Worm (Caenorhabditis elegans) whole organism, L1 larva: ENCODE measurements around the gene F58B3.6.

ENCODE experiments used
- C04F5.9 ChIP-seq: sonication (generic microtip); optimal IDR thresholded peaks from 2 replicates; lab custom pipeline; 2016; ENCODE audit warnings: missing genetic modification characterization, missing compliant biosample characterization
- C16A3.4 ChIP-seq: fragments of 150-350 bp; optimal IDR thresholded peaks from 2 replicates; lab custom pipeline; 2014; ENCODE audit warnings: missing biosample characterization, missing genetic modification characterization
- C34B4.2 ChIP-seq: sonication (generic microtip); optimal IDR thresholded peaks from 2 replicates; lab custom pipeline; 2017; ENCODE audit warnings: mild to moderate bottlenecking, missing genetic modification characterization, missing compliant biosample characterization
- F16B12.6 ChIP-seq: fragments of 150-350 bp; optimal IDR thresholded peaks from 2 replicates; lab custom pipeline; 2014; ENCODE audit warnings: missing biosample characterization, missing genetic modification characterization
- aha-1 ChIP-seq: fragments of 150-350 bp; optimal IDR thresholded peaks from 2 replicates; lab custom pipeline; 2014; ENCODE audit warnings: missing biosample characterization, missing genetic modification characterization
- ama-1 ChIP-seq: fragments of 150-350 bp; optimal IDR thresholded peaks from 2 replicates; lab custom pipeline; 2014
- blmp-1 ChIP-seq: fragments of 150-350 bp; optimal IDR thresholded peaks from 2 replicates; lab custom pipeline; 2014; ENCODE audit warnings: missing biosample characterization, missing genetic modification characterization
- ces-1 ChIP-seq: fragments of 150-350 bp; optimal IDR thresholded peaks from 2 replicates; lab custom pipeline; 2014; ENCODE audit warnings: missing biosample characterization, missing genetic modification reagents, missing genetic modification characterization
- efl-3 ChIP-seq: fragments of 200-800 bp; sonication (Bioruptor generic); optimal IDR thresholded peaks from 2 replicates; lab custom pipeline; 2018; ENCODE audit warnings: mild to moderate bottlenecking, missing genetic modification characterization, missing compliant biosample characterization
- egl-13 ChIP-seq: sonication (generic microtip); optimal IDR thresholded peaks from 2 replicates; lab custom pipeline; 2016; ENCODE audit warnings: missing genotype, missing genetic modification reagents, missing genetic modification characterization, missing compliant biosample characterization
- egl-27 ChIP-seq, 2 experiments: fragments of 150-350 bp in 1 of 2; sonication (generic microtip); optimal IDR thresholded peaks; 3 replicates each; lab custom pipeline; 2017 to 2018; ENCODE audit warnings: missing biosample characterization in 2 of 2, missing genetic modification characterization in 2 of 2, missing genetic modification reagents in 2 of 2
- elt-2 ChIP-seq: sonication (generic microtip); optimal IDR thresholded peaks from 2 replicates; lab custom pipeline; 2016; ENCODE audit warnings: missing genetic modification characterization, mild to moderate bottlenecking, inconsistent platforms, missing compliant biosample characterization, missing genetic modification reagents
- ets-5 ChIP-seq: fragments of 200-800 bp; sonication (Bioruptor generic); IDR thresholded peaks from 2 replicates; pipeline ENCODE4 v1.3.6; 2022; ENCODE audit warnings: missing genetic modification characterization, missing compliant biosample characterization
- fkh-10 ChIP-seq: sonication (generic microtip); optimal IDR thresholded peaks from 2 replicates; lab custom pipeline; 2017; ENCODE audit warnings: missing biosample characterization, missing genetic modification reagents, missing genetic modification characterization
- fkh-8 ChIP-seq: sonication (generic microtip); optimal IDR thresholded peaks from 2 replicates; lab custom pipeline; 2016; ENCODE audit warnings: mild to moderate bottlenecking, missing genetic modification characterization, missing compliant biosample characterization
- fos-1 ChIP-seq: fragments of 150-350 bp; optimal IDR thresholded peaks from 2 replicates; lab custom pipeline; 2014; ENCODE audit warnings: missing biosample characterization, missing genetic modification characterization
- grh-1 ChIP-seq: fragments of 200-800 bp; sonication (Bioruptor generic); IDR thresholded peaks from 2 replicates; pipeline ENCODE4 v1.3.6; 2022; ENCODE audit warnings: missing genetic modification reagents, missing genetic modification characterization, missing compliant biosample characterization
- hlh-17 ChIP-seq: fragments of 200-800 bp; sonication (Bioruptor generic); optimal IDR thresholded peaks from 2 replicates; lab custom pipeline; 2018; ENCODE audit warnings: missing genetic modification characterization, mild to moderate bottlenecking, missing compliant biosample characterization, moderate library complexity, borderline replicate concordance
- hlh-4 ChIP-seq: sonication (generic microtip); optimal IDR thresholded peaks from 2 replicates; lab custom pipeline; 2016; ENCODE audit warnings: mild to moderate bottlenecking, missing genetic modification characterization, missing compliant biosample characterization
- hpl-2 ChIP-seq: fragments of 150-350 bp; optimal IDR thresholded peaks from 2 replicates; lab custom pipeline; 2014; ENCODE audit warnings: missing biosample characterization, missing genetic modification reagents, missing genetic modification characterization
- irx-1 ChIP-seq: sonication (generic microtip); optimal IDR thresholded peaks from 2 replicates; lab custom pipeline; 2016; ENCODE audit warnings: missing genetic modification characterization, missing compliant biosample characterization
- isw-1 ChIP-seq: fragments of 200-800 bp; sonication (Bioruptor generic); IDR thresholded peaks from 2 replicates; pipeline ENCODE4 v1.3.6; 2022; ENCODE audit warnings: missing genetic modification characterization, missing compliant biosample characterization
- lin-14 ChIP-seq: fragments of 200-800 bp; sonication (Bioruptor generic); optimal IDR thresholded peaks from 2 replicates; lab custom pipeline; 2018; ENCODE audit warnings: mild to moderate bottlenecking, missing genetic modification characterization, moderate library complexity, missing compliant biosample characterization
- mdl-1 ChIP-seq, 2 experiments: fragments of 150-350 bp; optimal IDR thresholded peaks; 2 replicates each; lab custom pipeline; 2014 to 2017; ENCODE audit warnings: missing biosample characterization in 2 of 2, missing genetic modification characterization in 2 of 2, inconsistent platforms in 1 of 2
- mef-2 ChIP-seq: fragments of 150-350 bp; optimal IDR thresholded peaks from 2 replicates; lab custom pipeline; 2014; ENCODE audit warnings: missing biosample characterization, missing genetic modification characterization
- mep-1 ChIP-seq: fragments of 150-350 bp; optimal IDR thresholded peaks from 2 replicates; lab custom pipeline; 2014; ENCODE audit warnings: missing biosample characterization, missing genetic modification characterization
- nhr-11 ChIP-seq: fragments of 150-350 bp; optimal IDR thresholded peaks from 2 replicates; lab custom pipeline; 2014; ENCODE audit warnings: missing biosample characterization, missing genetic modification characterization
- nhr-71 ChIP-seq: sonication (generic microtip); optimal IDR thresholded peaks from 2 replicates; lab custom pipeline; 2016; ENCODE audit warnings: mild to moderate bottlenecking, missing genetic modification characterization, moderate library complexity, missing compliant biosample characterization
- nhr-84 ChIP-seq: sonication (generic microtip); optimal IDR thresholded peaks from 2 replicates; lab custom pipeline; 2017; ENCODE audit warnings: missing biosample characterization, missing genetic modification characterization
- nhr-85 ChIP-seq: sonication (generic microtip); peaks from one replicate; lab custom pipeline; 2016; ENCODE audit warnings: missing genetic modification characterization, inconsistent platforms, missing compliant biosample characterization
- snpc-4 ChIP-seq: fragments of 150-350 bp; optimal IDR thresholded peaks from 2 replicates; lab custom pipeline; 2014; ENCODE audit warnings: missing biosample characterization, missing genetic modification characterization
- snu-23 ChIP-seq: sonication (generic microtip); optimal IDR thresholded peaks from 2 replicates; lab custom pipeline; 2016; ENCODE audit warnings: missing genetic modification characterization, missing compliant biosample characterization
- sox-4 ChIP-seq: sonication (generic microtip); optimal IDR thresholded peaks from 2 replicates; lab custom pipeline; 2016; ENCODE audit warnings: missing genetic modification characterization, missing compliant biosample characterization
- sptf-1 ChIP-seq: fragments of 150-350 bp; optimal IDR thresholded peaks from 2 replicates; lab custom pipeline; 2014; ENCODE audit warnings: missing biosample characterization, missing genetic modification characterization
- swsn-7 ChIP-seq: sonication (generic microtip); optimal IDR thresholded peaks from 2 replicates; lab custom pipeline; 2016; ENCODE audit warnings: missing genetic modification characterization, missing compliant biosample characterization
- unc-30 ChIP-seq: sonication (generic microtip); optimal IDR thresholded peaks from 2 replicates; lab custom pipeline; 2017; ENCODE audit warnings: missing biosample characterization, missing genetic modification characterization
- unc-86 ChIP-seq: sonication (generic microtip); optimal IDR thresholded peaks from 2 replicates; lab custom pipeline; 2016; ENCODE audit warnings: missing genetic modification characterization, missing compliant biosample characterization
- vab-15 ChIP-seq: sonication (generic microtip); optimal IDR thresholded peaks from 2 replicates; lab custom pipeline; 2017; ENCODE audit warnings: missing genotype, mild to moderate bottlenecking, missing genetic modification characterization, missing compliant biosample characterization
- zip-4 ChIP-seq: fragments of 200-800 bp; sonication (Bioruptor generic); optimal IDR thresholded peaks from 2 replicates; lab custom pipeline; 2018; ENCODE audit warnings: mild to moderate bottlenecking, missing genetic modification characterization, moderate library complexity, missing compliant biosample characterization
- ztf-11 ChIP-seq, 2 experiments: sonication (generic microtip); optimal IDR thresholded peaks; 2 replicates each; lab custom pipeline; 2016 to 2017; ENCODE audit warnings: missing genetic modification characterization in 2 of 2, missing biosample characterization in 1 of 2, missing compliant biosample characterization in 1 of 2

The F58B3.6 gene

DNA sequence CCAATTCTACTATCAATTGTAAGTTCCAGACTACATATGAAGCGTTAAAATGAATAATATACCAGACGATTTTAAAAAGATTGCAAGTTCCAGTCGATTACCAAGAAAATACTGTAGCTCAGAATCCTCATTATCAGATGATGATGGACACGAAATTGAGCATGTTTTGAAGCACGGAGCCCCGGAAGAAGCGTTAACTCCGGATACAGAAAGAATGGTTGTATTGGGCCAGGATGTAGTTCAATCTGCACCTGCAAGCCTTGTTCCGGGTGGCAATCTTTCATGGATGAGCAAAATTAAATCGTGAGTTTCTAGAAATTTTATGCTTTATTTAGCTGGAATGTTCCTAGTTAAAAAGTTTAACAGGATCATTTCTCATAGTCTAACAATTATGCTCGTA lies 31.6 kb downstream of the F58B3.6 start, which contains the start of gene atg-4.2:
atg-4.2 (plus strand) TSS at position 24 of the 400 bp plus-strand sequence.
- TF ChIP-seq fos-1 (no peak), ama-1 (lab: Kevin White, UChicago) (no peak), unc-30 (no peak), vab-15 (tag; lab: Kevin White, UChicago) (no peak), elt-2 (tag; lab: Kevin White, UChicago) (no peak), zip-4 (GFP tag; lab: Kevin White, UChicago) (no peak), nhr-11 (tag; lab: Kevin White, UChicago) (no peak), nhr-85 (tag; lab: Kevin White, UChicago) (no peak), nhr-71 (tag; lab: Kevin White, UChicago) (no peak), ztf-11 (tag; optimal IDR thresholded peaks at IDR 0.05; lab: Kevin White, UChicago) (no peak), egl-27 (tag; optimal IDR thresholded peaks at IDR 0.05; lab: Kevin White, UChicago) (no peak), C04F5.9 (tag; lab: Kevin White, UChicago) (no peak), fkh-8 (tag; lab: Kevin White, UChicago) (no peak), isw-1 (GFP tag; lab: Robert Waterston, UW) (no peak)

DNA sequence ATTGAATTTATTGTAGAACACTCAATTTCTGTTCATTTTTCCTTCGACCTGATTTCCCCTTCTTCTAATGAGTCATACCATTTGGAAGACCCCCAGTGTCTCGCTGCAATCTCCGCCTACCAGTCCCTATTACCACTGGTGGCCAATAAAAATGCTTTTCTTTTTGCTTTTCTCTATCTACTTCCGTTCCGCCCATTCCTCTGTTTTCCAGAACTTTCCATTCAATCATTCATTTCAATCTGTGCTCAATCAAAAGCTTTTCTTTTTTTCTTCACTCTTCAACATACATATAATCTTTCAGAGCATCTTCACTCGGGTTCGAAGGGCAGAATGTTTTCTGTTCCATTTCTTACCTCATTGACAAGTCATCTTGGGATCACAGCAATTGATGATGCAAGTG lies 37.1 kb downstream of the F58B3.6 start, which contains the start of gene inx-8:
inx-8 (plus strand) TSS at position 301 of the 400 bp plus-strand sequence.
- TF ChIP-seq fkh-10 (GFP tag; lab: Kevin White, UChicago) = no peak
- no peak for TF ChIP-seq C34B4.2 (tag; lab: Kevin White, UChicago)
- TF ChIP-seq swsn-7 (tag; lab: Kevin White, UChicago) = no peak
- TF ChIP-seq hlh-4 (tag; lab: Kevin White, UChicago) = no peak
- TF ChIP-seq aha-1 = no peak
- no peak for TF ChIP-seq elt-2 (tag; lab: Kevin White, UChicago)
- no peak for TF ChIP-seq hlh-17 (GFP tag; lab: Kevin White, UChicago)
- TF ChIP-seq mdl-1 (tag; optimal IDR thresholded peaks at IDR 0.05; lab: Kevin White, UChicago) = no peak
- TF ChIP-seq C16A3.4 (tag; lab: Kevin White, UChicago) = no peak

DNA sequence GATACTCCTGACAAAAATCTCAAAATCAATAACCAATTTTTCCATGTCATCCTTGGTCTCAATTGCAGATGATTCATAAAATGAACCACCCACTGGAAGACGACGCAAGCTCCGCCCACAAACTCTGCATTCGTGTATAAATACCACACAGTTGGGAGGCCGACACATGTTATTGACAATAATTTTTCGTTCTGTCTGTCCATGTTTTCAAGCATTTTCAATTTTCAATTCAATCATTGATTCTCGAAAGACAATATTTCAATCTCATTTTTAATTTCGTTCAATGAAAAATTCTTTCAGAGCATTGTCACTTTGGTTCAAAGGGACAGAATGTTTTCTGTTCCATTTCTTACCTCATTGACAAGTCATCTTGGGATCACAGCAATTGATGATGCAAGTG lies 39.6 kb downstream of the F58B3.6 start, which contains the start of gene inx-9:
inx-9 (plus strand) TSS at position 301 of the 400 bp plus-strand sequence.
- no peak for TF ChIP-seq C34B4.2 (tag; lab: Kevin White, UChicago)
- TF ChIP-seq efl-3 = no peak
- TF ChIP-seq unc-86 (tag; lab: Kevin White, UChicago) = no peak
- no peak for TF ChIP-seq mep-1
- TF ChIP-seq mef-2 = no peak
- TF ChIP-seq egl-27 (tag; optimal IDR thresholded peaks at IDR 0.05; lab: Kevin White, UChicago) = no peak
- TF ChIP-seq ets-5 (GFP tag; lab: Robert Waterston, UW) = no peak
- no peak for TF ChIP-seq hlh-4 (tag; lab: Kevin White, UChicago)
- no peak for TF ChIP-seq sptf-1 (tag; lab: Kevin White, UChicago)

DNA sequence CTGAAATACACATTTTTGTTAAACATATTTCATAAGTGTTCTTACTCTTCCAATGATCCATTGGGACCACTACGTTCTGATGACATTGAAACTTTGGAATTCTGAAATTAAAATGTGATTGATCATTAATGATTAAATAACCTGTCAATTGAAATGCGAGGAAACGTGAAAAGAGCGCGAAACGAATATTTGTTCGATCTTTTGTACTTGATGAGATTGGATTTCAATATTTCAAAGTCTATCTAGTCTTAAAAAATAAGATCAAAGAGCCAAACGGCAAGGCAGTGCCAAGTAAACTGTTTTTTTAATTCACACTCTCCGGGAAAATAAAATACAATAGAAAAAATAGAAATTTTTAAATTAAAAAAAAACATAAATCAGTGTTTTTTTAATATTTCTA lies 45.5 kb downstream of the F58B3.6 start, which contains the start of gene ZK792.4:
ZK792.4 (minus strand) TSS at position 101 of the 400 bp plus-strand sequence.
- TF ChIP-seq egl-13 (tag; lab: Kevin White, UChicago) (no peak), grh-1 (no peak), lin-14 (GFP tag; lab: Kevin White, UChicago) (no peak), aha-1 (no peak), ces-1 (GFP tag; lab: Kevin White, UChicago) (no peak), snu-23 (GFP tag; lab: Kevin White, UChicago) (no peak), F16B12.6 (tag; lab: Kevin White, UChicago) (no peak), snpc-4 (no peak), hpl-2 (GFP tag; lab: Kevin White, UChicago) (no peak), irx-1 (tag; lab: Kevin White, UChicago) (no peak), fkh-10 (GFP tag; lab: Kevin White, UChicago) (no peak), nhr-84 (tag; lab: Kevin White, UChicago) (no peak), efl-3 (no peak), blmp-1 (tag; lab: Kevin White, UChicago) (no peak), isw-1 (GFP tag; lab: Robert Waterston, UW) (no peak), sox-4 (tag; lab: Kevin White, UChicago) (no peak)
